Fruit fly (Drosophila melanogaster): ENCODE measurements around the gene puc.

DNA sequence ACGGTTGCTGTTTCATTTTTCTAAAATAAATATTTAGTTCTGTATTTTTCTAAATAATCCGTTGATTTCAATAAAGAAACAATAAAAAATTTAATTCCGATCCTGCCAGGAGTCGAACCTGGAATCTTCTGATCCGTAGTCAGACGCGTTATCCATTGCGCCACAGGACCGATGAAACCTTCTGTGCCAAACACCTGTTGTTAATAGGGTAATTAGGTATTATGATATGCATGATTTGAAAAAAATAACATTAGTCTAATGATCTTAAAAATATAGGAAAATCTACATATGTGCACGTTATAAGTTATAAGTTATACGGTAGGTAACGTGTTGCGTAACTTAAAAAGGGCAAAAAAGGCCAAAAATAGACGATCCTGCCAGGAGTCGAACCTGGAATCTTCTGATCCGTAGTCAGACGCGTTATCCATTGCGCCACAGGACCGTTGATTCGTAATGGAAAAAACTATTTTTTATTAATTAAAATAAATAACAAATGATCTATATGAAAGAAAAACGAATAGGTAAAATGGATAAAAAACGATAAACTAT, 34.8 kb downstream of the puc start:
- TF ChIP-seq CG7045 (GFP tag; optimal IDR thresholded peaks at IDR 0.05), result no peak
- no peak for TF ChIP-seq CG12768 (GFP tag; optimal IDR thresholded peaks at IDR 0.05)
- TF ChIP-seq Hr96 (GFP tag; optimal IDR thresholded peaks at IDR 0.05), result no peak
- no peak for TF ChIP-seq pad (GFP tag; optimal IDR thresholded peaks at IDR 0.05)
- TF ChIP-seq CG5204 (GFP tag; optimal IDR thresholded peaks at IDR 0.05), result no peak
- no peak for TF ChIP-seq kay (GFP tag; ENCODE audit: borderline replicate concordance)
- no peak for TF ChIP-seq cnc (optimal IDR thresholded peaks at IDR 0.05)
- no peak for TF ChIP-seq Crg-1 (GFP tag; optimal IDR thresholded peaks at IDR 0.05)
- TF ChIP-seq ovo (GFP tag; optimal IDR thresholded peaks at IDR 0.05), result no peak
- no peak for TF ChIP-seq CG33017 (tag; optimal IDR thresholded peaks at IDR 0.05)
- TF ChIP-seq toe (GFP tag; optimal IDR thresholded peaks at IDR 0.05), result no peak
